Worm (Caenorhabditis elegans): ENCODE data around the gene H01M10.1.

DNA sequence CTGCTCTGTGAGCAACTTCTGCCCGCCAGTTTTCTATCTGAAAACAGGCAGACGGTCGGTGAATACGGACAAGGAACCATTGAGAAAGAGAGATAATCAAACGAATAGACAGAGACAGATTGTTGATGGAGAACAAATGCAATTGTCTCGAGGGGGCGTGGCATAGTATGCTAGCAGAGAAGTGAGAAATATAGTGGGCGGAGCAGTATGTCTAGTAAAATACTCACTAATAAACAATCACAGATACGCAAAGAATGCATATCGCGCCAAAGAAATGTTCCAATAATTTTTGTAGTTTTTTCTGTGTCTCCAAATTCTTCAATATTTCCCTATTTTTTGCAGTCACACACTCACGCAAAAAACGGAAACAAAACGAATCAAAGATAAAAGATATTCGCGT, 48.0 kb downstream of the H01M10.1 start, which contains the start of gene tbc-12:
- no peak for TF ChIP-seq mep-1 (tag; optimal IDR thresholded peaks at IDR 0.05)
- TF ChIP-seq pha-4 (tag; optimal IDR thresholded peaks at IDR 0.05) = no peak
- no peak for TF ChIP-seq nhr-237 (tag; optimal IDR thresholded peaks at IDR 0.05)
- no peak for TF ChIP-seq unc-120 (tag; optimal IDR thresholded peaks at IDR 0.05; ENCODE audit: poor library complexity, severe bottlenecking)
- TF ChIP-seq elt-1 (tag; optimal IDR thresholded peaks at IDR 0.05; ENCODE audit: borderline replicate concordance, insufficient read depth) = no peak
- TF ChIP-seq sem-2 (GFP tag; optimal IDR thresholded peaks at IDR 0.05) = no peak
- no peak for TF ChIP-seq hlh-1 (tag; optimal IDR thresholded peaks at IDR 0.05)
- TF ChIP-seq nhr-28 (tag; optimal IDR thresholded peaks at IDR 0.05) = no peak
- no peak for TF ChIP-seq elt-3 (tag; optimal IDR thresholded peaks at IDR 0.05)
- no peak for TF ChIP-seq unc-62 (GFP tag; optimal IDR thresholded peaks at IDR 0.05)
- TF ChIP-seq drap-1 (GFP tag; optimal IDR thresholded peaks at IDR 0.05) = no peak

All from whole organism, mixed stage, embryonic.